Worm (Caenorhabditis elegans): ENCODE data around the gene ifc-1.
A peak's percentile ranks its signal among the peaks of the same experiment; 100 is the strongest.

ifc-1 gene

DNA sequence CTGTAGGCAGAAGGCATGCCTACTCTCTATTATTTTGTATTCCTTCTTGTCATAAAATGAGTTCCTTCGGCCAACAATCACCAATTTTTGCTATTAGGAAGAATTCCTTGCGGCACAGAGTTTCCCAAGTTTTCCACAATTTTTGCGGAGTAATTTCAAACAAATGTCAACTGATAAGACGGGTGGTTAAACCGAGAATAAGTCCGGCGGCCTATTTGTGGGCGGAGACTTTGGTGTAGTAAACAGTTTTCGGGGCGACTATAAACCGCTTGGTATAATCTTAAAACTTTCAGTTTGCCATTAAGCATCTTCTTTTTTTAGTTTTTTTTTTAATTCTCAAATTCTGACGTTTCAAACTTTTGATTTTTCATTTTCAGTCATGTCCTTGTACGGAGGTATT lies at the start of gene ifc-1:
Gene ifc-1 (plus strand): TSS at position 378 of the 400 bp plus-strand sequence.
- peak; percentile 34 for TF ChIP-seq fos-1 (tag; optimal IDR thresholded peaks at IDR 0.05)
- no peak for TF ChIP-seq lin-13 (GFP tag; optimal IDR thresholded peaks at IDR 0.05)

DNA sequence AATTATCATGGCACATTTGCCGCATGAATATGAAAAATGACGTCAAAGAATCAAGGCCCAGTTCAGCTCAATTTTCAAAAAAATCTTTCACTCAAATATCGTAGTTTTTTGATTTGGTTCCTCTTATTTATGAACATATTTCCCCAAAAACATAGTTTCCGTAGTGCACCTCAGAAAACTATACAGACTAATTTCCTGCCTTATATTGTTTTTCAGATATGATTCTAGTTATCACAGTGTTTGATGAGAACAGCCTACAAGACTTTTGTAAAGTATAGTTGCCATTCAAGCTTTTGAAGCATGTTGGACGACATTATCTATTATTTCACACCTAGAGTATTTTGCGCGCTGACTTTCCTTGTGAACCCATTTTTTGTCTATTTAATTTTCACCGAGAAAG lies 48.5 kb upstream of the ifc-1 start, which contains the start of gene srj-50:
Gene srj-50 (plus strand): TSS at position 301 of the 400 bp plus-strand sequence.
- TF ChIP-seq mdl-1 (tag; optimal IDR thresholded peaks at IDR 0.05): no peak
- TF ChIP-seq mab-5 (tag; optimal IDR thresholded peaks at IDR 0.05): no peak
- TF ChIP-seq nhr-23 (tag; optimal IDR thresholded peaks at IDR 0.05): no peak
- TF ChIP-seq C34F6.9 (tag; optimal IDR thresholded peaks at IDR 0.05): no peak
- TF ChIP-seq egl-27 (tag; optimal IDR thresholded peaks at IDR 0.05): no peak
- no peak for TF ChIP-seq lin-11 (tag; optimal IDR thresholded peaks at IDR 0.05)

DNA sequence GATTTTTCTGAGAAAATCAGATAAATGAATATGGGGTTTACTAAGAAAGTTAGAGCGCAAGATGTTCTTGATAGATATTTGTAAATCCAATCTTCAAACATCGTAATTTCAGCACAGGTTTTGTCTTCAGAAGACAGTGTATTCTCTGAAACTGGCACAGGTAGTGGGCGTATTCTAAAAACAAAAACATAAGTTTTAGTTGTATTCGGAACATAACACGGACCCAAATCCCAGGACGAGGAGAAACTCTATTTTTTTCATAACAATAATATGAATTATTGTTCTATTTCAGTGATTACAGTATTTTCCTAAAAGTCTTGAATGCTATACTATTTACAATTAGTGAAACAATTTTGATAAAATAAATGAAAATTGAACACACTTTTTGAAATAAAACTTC lies 44.7 kb upstream of the ifc-1 start, which contains the start of gene srj-45:
Gene srj-45 (minus strand): TSS at position 101 of the 400 bp plus-strand sequence.
- TF ChIP-seq fos-1 (tag; optimal IDR thresholded peaks at IDR 0.05): no peak
- no peak for TF ChIP-seq elt-3 (tag; optimal IDR thresholded peaks at IDR 0.05)
- TF ChIP-seq C34F6.9 (tag; optimal IDR thresholded peaks at IDR 0.05): no peak
- no peak for TF ChIP-seq ztf-4 (tag; optimal IDR thresholded peaks at IDR 0.05)
- no peak for TF ChIP-seq egl-27 (tag; optimal IDR thresholded peaks at IDR 0.05)
- TF ChIP-seq snpc-4 (tag; optimal IDR thresholded peaks at IDR 0.05): no peak
- no peak for TF ChIP-seq ama-1 (optimal IDR thresholded peaks at IDR 0.05)
- no peak for TF ChIP-seq nhr-129 (tag; optimal IDR thresholded peaks at IDR 0.05)
- TF ChIP-seq zag-1 (tag; optimal IDR thresholded peaks at IDR 0.05): no peak
- no peak for TF ChIP-seq unc-39 (tag; optimal IDR thresholded peaks at IDR 0.05)

DNA sequence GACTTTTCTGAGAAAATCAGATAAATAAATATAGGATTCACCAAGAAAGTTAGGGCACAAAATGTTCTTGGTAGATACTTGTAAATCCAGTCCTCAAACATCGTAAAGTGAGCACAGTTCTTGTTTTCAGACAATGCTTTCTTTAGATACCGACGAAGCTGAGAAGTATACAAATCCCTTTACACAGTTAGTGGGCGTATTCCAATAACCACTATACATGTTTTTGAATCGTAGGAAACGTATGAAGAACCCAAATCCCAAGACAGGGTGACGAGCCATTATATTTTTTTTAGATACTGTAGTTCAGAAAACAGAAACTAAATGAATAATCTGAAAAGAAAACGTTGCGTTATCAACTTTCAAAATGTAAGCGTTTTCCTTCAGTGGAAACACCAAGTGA lies 35.4 kb upstream of the ifc-1 start, which contains the start of gene srj-44:
Gene srj-44 (minus strand): TSS at position 101 of the 400 bp plus-strand sequence.
- TF ChIP-seq ztf-4 (tag; optimal IDR thresholded peaks at IDR 0.05): no peak

DNA sequence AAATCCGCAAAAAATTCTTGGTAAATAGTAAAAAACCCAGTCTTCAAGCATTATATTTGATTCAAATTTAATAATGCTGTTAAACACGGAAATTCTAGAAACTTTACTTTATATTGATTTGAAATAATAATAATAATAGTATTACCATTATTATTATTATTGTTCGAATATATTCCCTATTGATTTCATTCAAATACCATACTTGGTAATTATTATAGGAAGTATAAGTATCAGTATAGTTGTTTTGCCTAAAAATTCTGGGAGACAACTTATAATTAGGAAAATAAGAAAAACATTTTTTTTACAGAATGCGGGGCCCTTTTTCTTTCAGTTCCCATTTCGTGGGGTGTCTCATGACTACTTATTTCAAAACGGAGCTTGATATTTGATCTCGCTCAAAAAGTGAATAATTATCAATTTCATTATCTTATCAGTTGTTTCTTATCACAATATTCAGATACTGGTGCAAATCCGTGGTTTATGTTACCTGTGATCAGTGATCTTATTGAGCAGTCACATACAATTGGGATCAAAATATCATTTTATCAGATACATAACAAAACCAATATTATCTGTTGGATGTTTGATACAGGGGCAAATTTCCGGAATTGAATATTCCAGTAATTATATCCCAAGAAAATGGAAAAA lies 32.8 kb upstream of the ifc-1 start, which contains the start of gene srj-49:
Gene srj-49 (minus strand): TSS at position 51 of the 648 bp plus-strand sequence.
- TF ChIP-seq lin-39 (tag; optimal IDR thresholded peaks at IDR 0.05) (no peak), blmp-1 (tag; optimal IDR thresholded peaks at IDR 0.05; ENCODE audit: insufficient read depth) (no peak), Y55F3AM.14 (GFP tag; optimal IDR thresholded peaks at IDR 0.05) (no peak), ceh-82 (tag; optimal IDR thresholded peaks at IDR 0.05) (no peak), fos-1 (tag; optimal IDR thresholded peaks at IDR 0.05) (peak; percentile 65), nhr-10 (tag; optimal IDR thresholded peaks at IDR 0.05) (no peak), ztf-4 (tag; optimal IDR thresholded peaks at IDR 0.05) (no peak), sma-9 (GFP tag; optimal IDR thresholded peaks at IDR 0.05) (peak; percentile 51), sma-9 (tag; optimal IDR thresholded peaks at IDR 0.05) (no peak), ama-1 (optimal IDR thresholded peaks at IDR 0.05) (no peak), snpc-4 (tag; optimal IDR thresholded peaks at IDR 0.05) (no peak), egl-27 (tag; optimal IDR thresholded peaks at IDR 0.05) (no peak), dmd-4 (tag; optimal IDR thresholded peaks at IDR 0.05) (no peak), C34F6.9 (tag; optimal IDR thresholded peaks at IDR 0.05) (no peak), ztf-1 (GFP tag; conservative IDR thresholded peaks at IDR 0.05) (no peak), nhr-6 (tag; optimal IDR thresholded peaks at IDR 0.05) (no peak)

DNA sequence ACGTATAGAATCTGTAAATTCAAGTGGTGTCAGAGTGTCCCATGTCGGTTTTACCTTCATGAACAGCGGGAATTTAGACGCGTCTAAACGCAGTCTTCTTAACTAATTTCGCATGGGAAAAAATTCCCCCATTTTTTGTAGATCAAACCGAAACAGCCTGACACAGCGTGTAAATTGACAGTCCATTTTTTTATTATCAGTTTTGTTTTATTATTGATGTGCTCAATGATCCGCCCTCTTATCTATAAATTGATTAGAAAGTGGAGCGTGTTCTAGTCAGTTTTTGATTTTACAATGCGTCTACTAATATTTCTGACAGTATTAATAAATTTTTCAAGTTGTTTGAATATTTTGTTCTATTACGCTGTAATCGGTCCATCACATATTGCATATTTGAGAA lies 32.1 kb upstream of the ifc-1 start, which contains the start of gene ugt-53:
Gene ugt-53 (plus strand): TSS at position 273 of the 400 bp plus-strand sequence.
- TF ChIP-seq R02D3.7 (tag; optimal IDR thresholded peaks at IDR 0.05) (no peak), fos-1 (tag; optimal IDR thresholded peaks at IDR 0.05) (peak; percentile 36)

DNA sequence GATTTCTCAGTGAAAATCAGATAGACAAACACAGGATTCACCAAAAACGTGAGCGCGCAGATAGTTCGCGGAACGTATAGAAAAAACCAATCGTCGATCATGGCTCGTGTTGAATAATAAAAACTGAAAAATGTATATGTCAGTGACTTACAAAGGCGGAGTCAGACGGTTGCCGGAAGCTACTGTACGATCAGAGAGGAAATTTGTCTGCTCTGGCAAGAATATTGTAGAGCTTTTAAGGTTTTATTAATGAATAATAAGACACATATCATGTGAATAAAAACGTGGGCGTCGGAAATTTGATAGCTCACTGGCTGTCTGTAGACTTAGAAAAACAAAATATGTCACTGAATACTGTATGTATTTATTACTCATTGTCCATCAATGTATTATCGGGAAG lies 25.7 kb upstream of the ifc-1 start, which contains the start of gene srj-57:
Gene srj-57 (minus strand): TSS at position 101 of the 400 bp plus-strand sequence.
- TF ChIP-seq ztf-1 (GFP tag; conservative IDR thresholded peaks at IDR 0.05): no peak
- no peak for TF ChIP-seq nhr-77 (tag; optimal IDR thresholded peaks at IDR 0.05)
- TF ChIP-seq nhr-237 (tag; optimal IDR thresholded peaks at IDR 0.05): no peak
- no peak for TF ChIP-seq mdl-1 (tag; optimal IDR thresholded peaks at IDR 0.05)
- no peak for TF ChIP-seq unc-62 (GFP tag; optimal IDR thresholded peaks at IDR 0.05)
- TF ChIP-seq unc-39 (tag; optimal IDR thresholded peaks at IDR 0.05): no peak
- no peak for TF ChIP-seq dmd-4 (tag; optimal IDR thresholded peaks at IDR 0.05)
- no peak for TF ChIP-seq ztf-11 (tag; optimal IDR thresholded peaks at IDR 0.05)
- TF ChIP-seq unc-55 (GFP tag; optimal IDR thresholded peaks at IDR 0.05): no peak
